Worm (Caenorhabditis elegans) whole organism, L1 larva: Measurements from ENCODE around the gene lst-4.

ENCODE experiments used
- C04F5.9 ChIP-seq: sonication (generic microtip); optimal IDR thresholded peaks from 2 replicates; lab custom pipeline; 2016; ENCODE audit warnings: missing genetic modification characterization, missing compliant biosample characterization
- C16A3.4 ChIP-seq: fragments of 150-350 bp; optimal IDR thresholded peaks from 2 replicates; lab custom pipeline; 2014; ENCODE audit warnings: missing biosample characterization, missing genetic modification characterization
- C34B4.2 ChIP-seq: sonication (generic microtip); optimal IDR thresholded peaks from 2 replicates; lab custom pipeline; 2017; ENCODE audit warnings: mild to moderate bottlenecking, missing genetic modification characterization, missing compliant biosample characterization
- F16B12.6 ChIP-seq: fragments of 150-350 bp; optimal IDR thresholded peaks from 2 replicates; lab custom pipeline; 2014; ENCODE audit warnings: missing biosample characterization, missing genetic modification characterization
- Y116A8C.19 ChIP-seq: sonication (generic microtip); optimal IDR thresholded peaks from 2 replicates; lab custom pipeline; 2016; ENCODE audit warnings: missing compliant biosample characterization, missing genetic modification characterization, borderline replicate concordance
- aha-1 ChIP-seq: fragments of 150-350 bp; optimal IDR thresholded peaks from 2 replicates; lab custom pipeline; 2014; ENCODE audit warnings: missing biosample characterization, missing genetic modification characterization
- alr-1 ChIP-seq: fragments of 200-800 bp; sonication (Bioruptor generic); optimal IDR thresholded peaks from 2 replicates; lab custom pipeline; 2018; ENCODE audit warnings: borderline replicate concordance, mild to moderate bottlenecking, missing genetic modification characterization, missing compliant biosample characterization
- blmp-1 ChIP-seq: fragments of 150-350 bp; optimal IDR thresholded peaks from 2 replicates; lab custom pipeline; 2014; ENCODE audit warnings: missing biosample characterization, missing genetic modification characterization
- ceh-82 ChIP-seq, 3 experiments: fragments of 150-350 bp in 1 of 3; sonication (generic microtip) in 2 of 3; optimal IDR thresholded peaks; 2 replicates each; lab custom pipeline; 2014 to 2017; ENCODE audit warnings: missing biosample characterization in 3 of 3, missing genetic modification characterization in 3 of 3
- ceh-90 ChIP-seq: sonication (generic microtip); optimal IDR thresholded peaks from 2 replicates; lab custom pipeline; 2016; ENCODE audit warnings: missing genetic modification characterization, missing compliant biosample characterization
- ces-1 ChIP-seq: fragments of 150-350 bp; optimal IDR thresholded peaks from 2 replicates; lab custom pipeline; 2014; ENCODE audit warnings: missing biosample characterization, missing genetic modification reagents, missing genetic modification characterization
- dsc-1 ChIP-seq: sonication (generic microtip); optimal IDR thresholded peaks from 2 replicates; lab custom pipeline; 2016; ENCODE audit warnings: mild to moderate bottlenecking, missing genetic modification characterization, missing compliant biosample characterization
- fkh-8 ChIP-seq: sonication (generic microtip); optimal IDR thresholded peaks from 2 replicates; lab custom pipeline; 2016; ENCODE audit warnings: mild to moderate bottlenecking, missing genetic modification characterization, missing compliant biosample characterization
- fos-1 ChIP-seq: fragments of 150-350 bp; optimal IDR thresholded peaks from 2 replicates; lab custom pipeline; 2014; ENCODE audit warnings: missing biosample characterization, missing genetic modification characterization
- grh-1 ChIP-seq: fragments of 200-800 bp; sonication (Bioruptor generic); IDR thresholded peaks from 2 replicates; pipeline ENCODE4 v1.3.6; 2022; ENCODE audit warnings: missing genetic modification reagents, missing genetic modification characterization, missing compliant biosample characterization
- hlh-17 ChIP-seq: fragments of 200-800 bp; sonication (Bioruptor generic); optimal IDR thresholded peaks from 2 replicates; lab custom pipeline; 2018; ENCODE audit warnings: missing genetic modification characterization, mild to moderate bottlenecking, missing compliant biosample characterization, moderate library complexity, borderline replicate concordance
- hlh-4 ChIP-seq: sonication (generic microtip); optimal IDR thresholded peaks from 2 replicates; lab custom pipeline; 2016; ENCODE audit warnings: mild to moderate bottlenecking, missing genetic modification characterization, missing compliant biosample characterization
- irx-1 ChIP-seq: sonication (generic microtip); optimal IDR thresholded peaks from 2 replicates; lab custom pipeline; 2016; ENCODE audit warnings: missing genetic modification characterization, missing compliant biosample characterization
- lin-13 ChIP-seq: fragments of 150-350 bp; optimal IDR thresholded peaks from 2 replicates; lab custom pipeline; 2014; ENCODE audit warnings: missing biosample characterization, missing genetic modification reagents, missing genetic modification characterization
- lin-14 ChIP-seq: fragments of 200-800 bp; sonication (Bioruptor generic); optimal IDR thresholded peaks from 2 replicates; lab custom pipeline; 2018; ENCODE audit warnings: mild to moderate bottlenecking, missing genetic modification characterization, moderate library complexity, missing compliant biosample characterization
- lin-15B ChIP-seq: fragments of 150-350 bp; sonication (generic microtip); optimal IDR thresholded peaks from 3 replicates; lab custom pipeline; 2014; ENCODE audit warnings: missing biosample characterization, missing genetic modification characterization
- lin-35 ChIP-seq, 2 experiments: fragments of 150-350 bp; optimal IDR thresholded peaks; 2 replicates each; lab custom pipeline; 2014; ENCODE audit warnings: missing biosample characterization in 2 of 2, missing genetic modification characterization in 2 of 2, missing genetic modification reagents in 2 of 2
- lin-39 ChIP-seq: fragments of 150-350 bp; optimal IDR thresholded peaks from 2 replicates; lab custom pipeline; 2014; ENCODE audit warnings: missing biosample characterization, missing genetic modification reagents, missing genetic modification characterization
- mab-9 ChIP-seq: fragments of 200-800 bp; sonication (Bioruptor generic); IDR thresholded peaks from 2 replicates; pipeline ENCODE4 v1.3.6; 2022; ENCODE audit warnings: missing genetic modification reagents, missing genetic modification characterization, missing compliant biosample characterization
- mdl-1 ChIP-seq, 2 experiments: fragments of 150-350 bp; optimal IDR thresholded peaks; 2 replicates each; lab custom pipeline; 2014 to 2017; ENCODE audit warnings: missing biosample characterization in 2 of 2, missing genetic modification characterization in 2 of 2, inconsistent platforms in 1 of 2
- mef-2 ChIP-seq: fragments of 150-350 bp; optimal IDR thresholded peaks from 2 replicates; lab custom pipeline; 2014; ENCODE audit warnings: missing biosample characterization, missing genetic modification characterization
- mep-1 ChIP-seq: fragments of 150-350 bp; optimal IDR thresholded peaks from 2 replicates; lab custom pipeline; 2014; ENCODE audit warnings: missing biosample characterization, missing genetic modification characterization
- nhr-11 ChIP-seq: fragments of 150-350 bp; optimal IDR thresholded peaks from 2 replicates; lab custom pipeline; 2014; ENCODE audit warnings: missing biosample characterization, missing genetic modification characterization
- nhr-12 ChIP-seq: sonication (generic microtip); optimal IDR thresholded peaks from 2 replicates; lab custom pipeline; 2017; ENCODE audit warnings: missing biosample characterization, missing genetic modification characterization
- nhr-20 ChIP-seq: sonication (generic microtip); optimal IDR thresholded peaks from 2 replicates; lab custom pipeline; 2016; ENCODE audit warnings: mild to moderate bottlenecking, missing genetic modification characterization, missing compliant biosample characterization
- nhr-237 ChIP-seq: fragments of 150-350 bp; optimal IDR thresholded peaks from 2 replicates; lab custom pipeline; 2014; ENCODE audit warnings: missing biosample characterization, missing genetic modification characterization
- nhr-28 ChIP-seq: fragments of 150-350 bp; optimal IDR thresholded peaks from 2 replicates; lab custom pipeline; 2014; ENCODE audit warnings: missing biosample characterization, missing genetic modification characterization
- nhr-84 ChIP-seq: sonication (generic microtip); optimal IDR thresholded peaks from 2 replicates; lab custom pipeline; 2017; ENCODE audit warnings: missing biosample characterization, missing genetic modification characterization
- nhr-85 ChIP-seq: sonication (generic microtip); peaks from one replicate; lab custom pipeline; 2016; ENCODE audit warnings: missing genetic modification characterization, inconsistent platforms, missing compliant biosample characterization
- nhr-90 ChIP-seq: sonication (generic microtip); optimal IDR thresholded peaks from 2 replicates; lab custom pipeline; 2016; ENCODE audit warnings: mild to moderate bottlenecking, missing genetic modification characterization, missing compliant biosample characterization; ENCODE audit not compliant: poor library complexity
- pag-3 ChIP-seq: sonication (generic microtip); optimal IDR thresholded peaks from 2 replicates; lab custom pipeline; 2017; ENCODE audit warnings: missing genetic modification characterization, mild to moderate bottlenecking, missing compliant biosample characterization, antibody characterized with exemption, borderline replicate concordance; ENCODE audit not compliant: insufficient read depth
- rnt-1 ChIP-seq: sonication (generic microtip); optimal IDR thresholded peaks from 2 replicates; lab custom pipeline; 2016; ENCODE audit warnings: mild to moderate bottlenecking, missing genetic modification characterization, moderate library complexity, missing compliant biosample characterization
- snpc-4 ChIP-seq: fragments of 150-350 bp; optimal IDR thresholded peaks from 2 replicates; lab custom pipeline; 2014; ENCODE audit warnings: missing biosample characterization, missing genetic modification characterization
- sptf-1 ChIP-seq: fragments of 150-350 bp; optimal IDR thresholded peaks from 2 replicates; lab custom pipeline; 2014; ENCODE audit warnings: missing biosample characterization, missing genetic modification characterization
- sup-37 ChIP-seq: fragments of 200-800 bp; sonication (Bioruptor generic); optimal IDR thresholded peaks from 2 replicates; lab custom pipeline; 2018; ENCODE audit warnings: mild to moderate bottlenecking, missing genetic modification characterization, missing compliant biosample characterization
- tlp-1 ChIP-seq: fragments of 150-350 bp; optimal IDR thresholded peaks from 2 replicates; lab custom pipeline; 2014; ENCODE audit warnings: missing biosample characterization, missing genetic modification characterization
- unc-130 ChIP-seq: fragments of 150-350 bp; optimal IDR thresholded peaks from 2 replicates; lab custom pipeline; 2017; ENCODE audit warnings: missing biosample characterization, missing genetic modification characterization, inconsistent platforms
- unc-30 ChIP-seq: sonication (generic microtip); optimal IDR thresholded peaks from 2 replicates; lab custom pipeline; 2017; ENCODE audit warnings: missing biosample characterization, missing genetic modification characterization
- unc-98 ChIP-seq: fragments of 200-800 bp; sonication (Bioruptor generic); IDR thresholded peaks from 2 replicates; pipeline ENCODE4 v1.3.6; 2022; ENCODE audit warnings: missing genetic modification characterization, missing compliant biosample characterization
- vab-15 ChIP-seq: sonication (generic microtip); optimal IDR thresholded peaks from 2 replicates; lab custom pipeline; 2017; ENCODE audit warnings: missing genotype, mild to moderate bottlenecking, missing genetic modification characterization, missing compliant biosample characterization

The lst-4 gene

ce11 chrIV:14032620-14033501, 36.8 kb downstream of the lst-4 start (continued):
- TF ChIP-seq nhr-28 (tag; lab: Kevin White, UChicago): no peak

ce11 chrIV:14019883-14020282, 49.8 kb downstream of the lst-4 start, which contains the start of the genes irld-56 and irld-55:
Gene irld-56 (minus strand): TSS chrIV:14019983.
Gene irld-55 (plus strand): TSS chrIV:14020198.
- TF ChIP-seq nhr-20 (tag; lab: Kevin White, UChicago) (no peak), aha-1 (tag; lab: Kevin White, UChicago) (no peak), ceh-82 (tag; optimal IDR thresholded peaks at IDR 0.05; lab: Kevin White, UChicago) (no peak), pag-3 (tag; lab: Kevin White, UChicago) (no peak), mab-9 (no peak), sup-37 (GFP tag; lab: Kevin White, UChicago) (no peak), nhr-84 (tag; lab: Kevin White, UChicago) (no peak), nhr-11 (no peak), irx-1 (tag; lab: Kevin White, UChicago) (no peak), lin-15B (tag; lab: Kevin White, UChicago) (no peak), rnt-1 (no peak), blmp-1 (no peak), fos-1 (tag; lab: Kevin White, UChicago) (no peak)

- no peak for TF ChIP-seq mep-1 (tag; lab: Kevin White, UChicago)
- no peak for TF ChIP-seq nhr-85 (tag; lab: Kevin White, UChicago)
- no peak for TF ChIP-seq fkh-8
- no peak for TF ChIP-seq nhr-84 (tag; lab: Kevin White, UChicago)
- TF ChIP-seq grh-1 (GFP tag; lab: Robert Waterston, UW): no peak
- TF ChIP-seq tlp-1 (tag; lab: Kevin White, UChicago): no peak
- TF ChIP-seq nhr-90 (tag; lab: Kevin White, UChicago): no peak
- TF ChIP-seq C16A3.4 (tag; lab: Kevin White, UChicago): no peak
- no peak for TF ChIP-seq ces-1 (GFP tag; lab: Kevin White, UChicago)
- no peak for TF ChIP-seq lin-35 (GFP tag; optimal IDR thresholded peaks at IDR 0.05; lab: Kevin White, UChicago)
- no peak for TF ChIP-seq nhr-237 (tag; lab: Kevin White, UChicago)
- TF ChIP-seq hlh-4 (tag; lab: Kevin White, UChicago): no peak
- TF ChIP-seq F16B12.6 (tag; lab: Kevin White, UChicago): no peak
- TF ChIP-seq nhr-12 (tag; lab: Kevin White, UChicago): no peak
- TF ChIP-seq sptf-1 (tag; lab: Kevin White, UChicago): no peak
Observed at ce11 chrIV:14015844-14016243, 53.8 kb downstream of the lst-4 start, which contains the start of gene srw-63. Gene srw-63 (minus strand): TSS chrIV:14015944.

- TF ChIP-seq F16B12.6 (tag; lab: Kevin White, UChicago): no peak
- no peak for TF ChIP-seq unc-30 (tag; lab: Kevin White, UChicago)
- TF ChIP-seq ceh-90: no peak
- TF ChIP-seq ceh-82 (tag; optimal IDR thresholded peaks at IDR 0.05; lab: Kevin White, UChicago): peak in 1 of 3 experiments; percentile 31
- TF ChIP-seq nhr-90 (tag; lab: Kevin White, UChicago): peak; percentile 36
- no peak for TF ChIP-seq aha-1 (tag; lab: Kevin White, UChicago)
- no peak for TF ChIP-seq hlh-4 (tag; lab: Kevin White, UChicago)
- no peak for TF ChIP-seq lin-15B (tag; lab: Kevin White, UChicago)
- TF ChIP-seq lin-14: no peak
- TF ChIP-seq C04F5.9 (tag; lab: Kevin White, UChicago): no peak
- no peak for TF ChIP-seq Y116A8C.19
- TF ChIP-seq unc-130: no peak
- TF ChIP-seq nhr-84 (tag; lab: Kevin White, UChicago): no peak
- TF ChIP-seq mef-2: no peak
- no peak for TF ChIP-seq mab-9
- TF ChIP-seq dsc-1 (tag; lab: Kevin White, UChicago): peak; percentile 29
- TF ChIP-seq alr-1 (tag; lab: Kevin White, UChicago): no peak
- TF ChIP-seq vab-15 (tag; lab: Kevin White, UChicago): no peak
- TF ChIP-seq snpc-4 (tag; lab: Kevin White, UChicago): peak; percentile 95
- no peak for TF ChIP-seq lin-13 (GFP tag; lab: Kevin White, UChicago)
- no peak for TF ChIP-seq lin-39
- no peak for TF ChIP-seq grh-1 (GFP tag; lab: Robert Waterston, UW)
- no peak for TF ChIP-seq C34B4.2 (tag; lab: Kevin White, UChicago)
- no peak for TF ChIP-seq unc-98
- no peak for TF ChIP-seq hlh-17 (GFP tag; lab: Kevin White, UChicago)
- TF ChIP-seq mdl-1 (tag; optimal IDR thresholded peaks at IDR 0.05; lab: Kevin White, UChicago): peak in 1 of 2 experiments; percentile 26
Observed at ce11 chrIV:14013692-14014091, 56.0 kb downstream of the lst-4 start.
